Worm (Caenorhabditis elegans) whole organism, L3 larva: Measurements from ENCODE around the gene ttr-29.

Source experiments
- R02D3.7 ChIP-seq: fragments of 150-350 bp; optimal IDR thresholded peaks from 2 replicates; lab custom pipeline; 2014; ENCODE audit warnings: missing biosample characterization, missing genetic modification characterization
- ceh-82 ChIP-seq: fragments of 150-350 bp; optimal IDR thresholded peaks from 2 replicates; lab custom pipeline; 2014; ENCODE audit warnings: missing biosample characterization, missing genetic modification characterization
- fos-1 ChIP-seq: fragments of 150-350 bp; optimal IDR thresholded peaks from 2 replicates; lab custom pipeline; 2014; ENCODE audit warnings: missing biosample characterization, missing genetic modification characterization
- hmg-11 ChIP-seq: sonication (generic microtip); optimal IDR thresholded peaks from 2 replicates; lab custom pipeline; 2016; ENCODE audit warnings: missing genetic modification characterization, missing compliant biosample characterization
- lin-39 ChIP-seq: fragments of 150-350 bp; optimal IDR thresholded peaks from 2 replicates; lab custom pipeline; 2018; ENCODE audit warnings: missing biosample characterization, missing genetic modification reagents, missing genetic modification characterization
- mml-1 ChIP-seq: fragments of 150-350 bp; sonication (generic microtip); optimal IDR thresholded peaks from 3 replicates; lab custom pipeline; 2014; ENCODE audit warnings: missing biosample characterization, missing genetic modification characterization
- nhr-11 ChIP-seq: fragments of 150-350 bp; optimal IDR thresholded peaks from 2 replicates; lab custom pipeline; 2014; ENCODE audit warnings: missing biosample characterization, missing genetic modification characterization
- nhr-237 ChIP-seq: fragments of 150-350 bp; optimal IDR thresholded peaks from 2 replicates; lab custom pipeline; 2014; ENCODE audit warnings: missing biosample characterization, missing genetic modification characterization
- nhr-28 ChIP-seq: fragments of 150-350 bp; optimal IDR thresholded peaks from 2 replicates; lab custom pipeline; 2014; ENCODE audit warnings: missing biosample characterization, missing genetic modification characterization
- nhr-43 ChIP-seq: sonication (generic microtip); optimal IDR thresholded peaks from 2 replicates; lab custom pipeline; 2016; ENCODE audit warnings: mild to moderate bottlenecking, missing genetic modification characterization, missing compliant biosample characterization; ENCODE audit not compliant: poor library complexity, severe bottlenecking
- nhr-77 ChIP-seq: fragments of 150-350 bp; optimal IDR thresholded peaks from 2 replicates; lab custom pipeline; 2014; ENCODE audit warnings: missing biosample characterization, missing genetic modification characterization
- skn-1 ChIP-seq: fragments of 150-350 bp; optimal IDR thresholded peaks from 2 replicates; lab custom pipeline; 2014; ENCODE audit warnings: missing biosample characterization, missing genetic modification characterization
- tbx-2 ChIP-seq: sonication (generic microtip); optimal IDR thresholded peaks from 2 replicates; lab custom pipeline; 2016; ENCODE audit warnings: mild to moderate bottlenecking, missing genetic modification characterization, missing compliant biosample characterization
- ztf-11 ChIP-seq: fragments of 150-350 bp; optimal IDR thresholded peaks from 2 replicates; lab custom pipeline; 2014; ENCODE audit warnings: missing biosample characterization, missing genetic modification characterization

DNA sequence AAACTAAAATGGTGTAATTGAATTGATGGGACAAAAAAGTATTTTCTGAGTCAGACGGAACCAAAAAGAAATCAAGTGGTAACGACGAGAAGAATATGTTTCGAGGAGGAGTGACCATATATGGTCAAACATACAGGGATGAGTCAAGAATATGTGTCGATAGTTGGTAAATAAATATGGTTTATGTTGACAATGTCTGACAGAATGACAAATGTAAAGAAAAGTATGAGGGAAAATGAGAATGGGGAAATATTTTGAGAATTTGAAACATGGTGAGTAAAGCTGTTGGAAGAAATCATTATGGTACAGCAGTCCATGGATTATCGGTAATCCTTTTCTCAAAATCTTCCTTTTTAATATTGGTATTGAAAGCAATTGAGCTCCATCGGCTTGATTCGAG, 38.6 kb downstream of the ttr-29 start, which contains the start of gene nspg-1:
- TF ChIP-seq nhr-11 (tag; lab: Kevin White, UChicago) (no peak), ztf-11 (tag; lab: Kevin White, UChicago) (no peak), R02D3.7 (tag; lab: Kevin White, UChicago) (no peak), hmg-11 (tag; lab: Kevin White, UChicago) (no peak), nhr-77 (tag; lab: Kevin White, UChicago) (no peak), nhr-28 (tag; lab: Kevin White, UChicago) (no peak), nhr-237 (tag; lab: Kevin White, UChicago) (no peak), skn-1 (tag; lab: Kevin White, UChicago) (no peak), nhr-43 (tag; lab: Kevin White, UChicago) (no peak), tbx-2 (tag; lab: Kevin White, UChicago) (no peak), ceh-82 (tag; lab: Kevin White, UChicago) (no peak), mml-1 (tag; lab: Kevin White, UChicago) (no peak), lin-39 (tag; lab: Kevin White, UChicago) (no peak), fos-1 (tag; lab: Kevin White, UChicago) (no peak)
